Worm (Caenorhabditis elegans) whole organism, young adult: ENCODE measurements around the gene ZK742.3.

ENCODE experiments used
- B0019.2 ChIP-seq: fragments of 200-800 bp; sonication (Bioruptor generic); conservative IDR thresholded peaks from 2 replicates; pipeline ENCODE4 v1.3.6; 2022; ENCODE audit warnings: missing genetic modification reagents, missing genetic modification characterization, missing compliant biosample characterization
- B0035.1 ChIP-seq: sonication (generic microtip); optimal IDR thresholded peaks from 2 replicates; lab custom pipeline; 2016; ENCODE audit warnings: missing genetic modification characterization, mild to moderate bottlenecking, missing compliant biosample characterization, missing genotype, missing genetic modification reagents
- B0336.3 ChIP-seq: fragments of 200-800 bp; sonication (Bioruptor generic); IDR thresholded peaks from 2 replicates; pipeline ENCODE4 v1.3.6; 2022; ENCODE audit warnings: missing genetic modification characterization, missing compliant biosample characterization
- C06A6.2 ChIP-seq: fragments of 200-800 bp; sonication (Bioruptor generic); conservative IDR thresholded peaks from 2 replicates; pipeline ENCODE4 v1.3.6; 2022; ENCODE audit warnings: missing genetic modification characterization, missing compliant biosample characterization
- C17E4.6 ChIP-seq: fragments of 200-800 bp; sonication (Bioruptor generic); IDR thresholded peaks from 2 replicates; pipeline ENCODE4 v1.3.6; 2022; ENCODE audit warnings: missing genetic modification reagents, missing genetic modification characterization, missing compliant biosample characterization
- D2030.7 ChIP-seq: fragments of 200-800 bp; sonication (Bioruptor generic); IDR thresholded peaks from 2 replicates; pipeline ENCODE4 v1.3.6; 2022; ENCODE audit warnings: missing genetic modification reagents, missing genetic modification characterization, missing compliant biosample characterization
- F22D6.2 ChIP-seq: sonication (generic microtip); optimal IDR thresholded peaks from 2 replicates; lab custom pipeline; 2016; ENCODE audit warnings: mild to moderate bottlenecking, missing genetic modification characterization, missing compliant biosample characterization
- F23B12.7 ChIP-seq: sonication (generic microtip); optimal IDR thresholded peaks from 2 replicates; lab custom pipeline; 2017; ENCODE audit warnings: missing genetic modification characterization, mild to moderate bottlenecking, missing compliant biosample characterization, antibody characterized with exemption, moderate library complexity; ENCODE audit not compliant: insufficient read depth
- F37B4.10 ChIP-seq: fragments of 200-800 bp; sonication (Bioruptor generic); IDR thresholded peaks from 2 replicates; pipeline ENCODE4 v1.3.6; 2022; ENCODE audit warnings: missing genetic modification characterization, missing compliant biosample characterization
- F52B5.7 ChIP-seq: sonication (generic microtip); optimal IDR thresholded peaks from 2 replicates; lab custom pipeline; 2016; ENCODE audit warnings: mild to moderate bottlenecking, missing genetic modification characterization, missing compliant biosample characterization
- F55B11.4 ChIP-seq: sonication (generic microtip); optimal IDR thresholded peaks from 2 replicates; lab custom pipeline; 2016; ENCODE audit warnings: missing compliant biosample characterization, missing genetic modification characterization, borderline replicate concordance; ENCODE audit not compliant: insufficient read depth
- F57C9.4 ChIP-seq: sonication (generic microtip); optimal IDR thresholded peaks from 2 replicates; lab custom pipeline; 2017; ENCODE audit warnings: mild to moderate bottlenecking, missing genetic modification characterization, missing compliant biosample characterization
- K11D2.4 ChIP-seq: fragments of 200-800 bp; sonication (Bioruptor generic); IDR thresholded peaks from 2 replicates; pipeline ENCODE4 v1.3.6; 2022; ENCODE audit warnings: missing genetic modification reagents, missing genetic modification characterization, missing compliant biosample characterization
- K12H6.12 ChIP-seq: fragments of 200-800 bp; sonication (Bioruptor generic); optimal IDR thresholded peaks from 2 replicates; lab custom pipeline; 2018; ENCODE audit warnings: mild to moderate bottlenecking, missing genetic modification characterization, missing compliant biosample characterization
- Y53F4B.3 ChIP-seq: fragments of 200-800 bp; sonication (Bioruptor generic); IDR thresholded peaks from 2 replicates; pipeline ENCODE4 v1.3.6; 2022; ENCODE audit warnings: missing genetic modification reagents, missing genetic modification characterization, missing compliant biosample characterization
- Y53G8AR.9 ChIP-seq: fragments of 200-800 bp; sonication (Bioruptor generic); conservative IDR thresholded peaks from 2 replicates; pipeline ENCODE4 v1.3.6; 2022; ENCODE audit warnings: missing genetic modification reagents, missing genetic modification characterization, missing compliant biosample characterization
- Y56A3A.18 ChIP-seq: fragments of 200-800 bp; sonication (Bioruptor generic); IDR thresholded peaks from 2 replicates; pipeline ENCODE4 v1.3.6; 2022; ENCODE audit warnings: missing genetic modification reagents, missing genetic modification characterization, missing compliant biosample characterization
- Y95B8A.8 ChIP-seq: fragments of 200-800 bp; sonication (Bioruptor generic); IDR thresholded peaks from 2 replicates; pipeline ENCODE4 v1.3.6; 2022; ENCODE audit warnings: missing genetic modification reagents, missing genetic modification characterization, missing compliant biosample characterization
- attf-6 ChIP-seq: fragments of 200-800 bp; sonication (Bioruptor generic); IDR thresholded peaks from 2 replicates; pipeline ENCODE4 v1.3.6; 2022; ENCODE audit warnings: missing genetic modification reagents, missing genetic modification characterization, missing compliant biosample characterization
- ceh-100 ChIP-seq: fragments of 200-800 bp; sonication (Bioruptor generic); IDR thresholded peaks from 2 replicates; pipeline ENCODE4 v1.3.6; 2022; ENCODE audit warnings: missing genetic modification reagents, missing genetic modification characterization, missing compliant biosample characterization
- die-1 ChIP-seq: sonication (generic microtip); optimal IDR thresholded peaks from 2 replicates; lab custom pipeline; 2016; ENCODE audit warnings: missing genotype, mild to moderate bottlenecking, missing genetic modification characterization, missing compliant biosample characterization
- dox-1 ChIP-seq: fragments of 200-800 bp; sonication (Bioruptor generic); IDR thresholded peaks from 2 replicates; pipeline ENCODE4 v1.3.6; 2022; ENCODE audit warnings: missing genetic modification reagents, missing genetic modification characterization, missing compliant biosample characterization
- dpl-1 ChIP-seq: fragments of 150-350 bp; optimal IDR thresholded peaks from 2 replicates; lab custom pipeline; 2014; ENCODE audit warnings: missing biosample characterization, missing genetic modification reagents, missing genetic modification characterization
- efl-1 ChIP-seq: fragments of 150-350 bp; optimal IDR thresholded peaks from 2 replicates; lab custom pipeline; 2014; ENCODE audit warnings: missing biosample characterization, missing genetic modification reagents, missing genetic modification characterization
- egl-44 ChIP-seq: fragments of 200-800 bp; sonication (Bioruptor generic); IDR thresholded peaks from 2 replicates; pipeline ENCODE4 v1.3.6; 2022; ENCODE audit warnings: missing genetic modification reagents, missing genetic modification characterization, missing compliant biosample characterization
- ets-4 ChIP-seq: fragments of 200-800 bp; sonication (Bioruptor generic); optimal IDR thresholded peaks from 2 replicates; lab custom pipeline; 2018; ENCODE audit warnings: mild to moderate bottlenecking, missing genetic modification characterization, missing compliant biosample characterization
- him-1 ChIP-seq: sonication (generic microtip); optimal IDR thresholded peaks from 2 replicates; lab custom pipeline; 2016; ENCODE audit warnings: missing genotype, missing genetic modification reagents, missing genetic modification characterization, missing compliant biosample characterization
- hlh-26 ChIP-seq: fragments of 200-800 bp; sonication (Bioruptor generic); conservative IDR thresholded peaks from 2 replicates; pipeline ENCODE4 v1.3.6; 2022; ENCODE audit warnings: missing genetic modification reagents, missing genetic modification characterization, missing compliant biosample characterization
- hsf-1 ChIP-seq: fragments of 200-800 bp; sonication (Bioruptor generic); IDR thresholded peaks from 2 replicates; pipeline ENCODE4 v1.3.6; 2022; ENCODE audit warnings: missing genetic modification reagents, missing genetic modification characterization, missing compliant biosample characterization
- lin-35 ChIP-seq, 3 experiments: fragments of 150-350 bp in 2 of 3; sonication (generic microtip) in 1 of 3; optimal IDR thresholded peaks; 2 replicates each; lab custom pipeline; 2014 to 2018; ENCODE audit warnings: missing biosample characterization in 3 of 3, missing genetic modification characterization in 3 of 3, missing genetic modification reagents in 3 of 3
- lin-54 ChIP-seq: fragments of 200-800 bp; sonication (Bioruptor generic); optimal IDR thresholded peaks from 2 replicates; lab custom pipeline; 2018; ENCODE audit warnings: mild to moderate bottlenecking, missing genetic modification characterization, missing compliant biosample characterization
- lsy-27 ChIP-seq: sonication (generic microtip); optimal IDR thresholded peaks from 2 replicates; lab custom pipeline; 2017; ENCODE audit warnings: missing genetic modification characterization, mild to moderate bottlenecking, missing compliant biosample characterization, antibody characterized with exemption, missing genotype, borderline replicate concordance; ENCODE audit not compliant: insufficient read depth
- mcd-1 ChIP-seq: fragments of 200-800 bp; sonication (Bioruptor generic); IDR thresholded peaks from 2 replicates; pipeline ENCODE4 v1.3.6; 2022; ENCODE audit warnings: missing genetic modification reagents, missing genetic modification characterization, missing compliant biosample characterization
- mel-28 ChIP-seq: sonication (generic microtip); optimal IDR thresholded peaks from 2 replicates; lab custom pipeline; 2016; ENCODE audit warnings: borderline replicate concordance, mild to moderate bottlenecking, missing genetic modification characterization, missing compliant biosample characterization
- nhr-120 ChIP-seq: fragments of 200-800 bp; sonication (Bioruptor generic); IDR thresholded peaks from 2 replicates; pipeline ENCODE4 v1.3.6; 2022; ENCODE audit warnings: missing genetic modification characterization, missing compliant biosample characterization
- nhr-27 ChIP-seq: fragments of 200-800 bp; sonication (Bioruptor generic); optimal IDR thresholded peaks from 2 replicates; lab custom pipeline; 2018; ENCODE audit warnings: mild to moderate bottlenecking, missing genetic modification characterization, moderate library complexity, missing compliant biosample characterization
- somi-1 ChIP-seq: fragments of 200-800 bp; sonication (Bioruptor generic); optimal IDR thresholded peaks from 2 replicates; lab custom pipeline; 2018; ENCODE audit warnings: mild to moderate bottlenecking, missing genetic modification characterization, missing compliant biosample characterization
- sptf-2 ChIP-seq: fragments of 200-800 bp; sonication (Bioruptor generic); optimal IDR thresholded peaks from 2 replicates; lab custom pipeline; 2018; ENCODE audit warnings: mild to moderate bottlenecking, missing genetic modification characterization, missing compliant biosample characterization
- tlf-1 ChIP-seq: fragments of 200-800 bp; sonication (Bioruptor generic); optimal IDR thresholded peaks from 2 replicates; lab custom pipeline; 2018; ENCODE audit warnings: mild to moderate bottlenecking, missing genetic modification characterization, missing compliant biosample characterization
- xnd-1 ChIP-seq: sonication (generic microtip); optimal IDR thresholded peaks from 2 replicates; lab custom pipeline; 2016; ENCODE audit warnings: missing genotype, missing genetic modification reagents, missing genetic modification characterization, missing compliant biosample characterization
- ztf-25 ChIP-seq: fragments of 200-800 bp; sonication (Bioruptor generic); IDR thresholded peaks from 2 replicates; pipeline ENCODE4 v1.3.6; 2022; ENCODE audit warnings: missing genetic modification reagents, missing genetic modification characterization, missing compliant biosample characterization

Gene ZK742.3

ce11 chrV:7775226-7775625, 34.5 kb downstream of the ZK742.3 start (continued):
- TF ChIP-seq F57C9.4 (tag; lab: Kevin White, UChicago) (no peak), B0019.2 (GFP tag; lab: Robert Waterston, UW) (no peak), B0336.3 (GFP tag; lab: Robert Waterston, UW) (peak; percentile 75), hsf-1 (0 out of 2 replicates have a peak, but pooled peaks have one; percentile 66), K11D2.4 (GFP tag; lab: Robert Waterston, UW) (no peak), D2030.7 (GFP tag; lab: Robert Waterston, UW) (no peak), dox-1 (peak; percentile 28; the same call in 1 of the 2 replicates), dpl-1 (GFP tag; lab: Kevin White, UChicago) (no peak), F23B12.7 (tag; lab: Kevin White, UChicago) (no peak), egl-44 (GFP tag; lab: Robert Waterston, UW) (no peak), F22D6.2 (tag; lab: Kevin White, UChicago) (no peak), hlh-26 (GFP tag; lab: Robert Waterston, UW) (no peak), C06A6.2 (no peak), Y95B8A.8 (GFP tag; lab: Robert Waterston, UW) (no peak), B0035.1 (no peak), somi-1 (GFP tag; lab: Kevin White, UChicago) (no peak), F37B4.10 (GFP tag; lab: Robert Waterston, UW) (no peak), C17E4.6 (GFP tag; lab: Robert Waterston, UW) (no peak), Y56A3A.18 (GFP tag; lab: Robert Waterston, UW) (no peak), K12H6.12 (no peak), ets-4 (no peak), him-1 (tag; lab: Kevin White, UChicago) (no peak), mel-28 (no peak), tlf-1 (peak; percentile 20), ztf-25 (no peak), mcd-1 (GFP tag; lab: Robert Waterston, UW) (peak; percentile 21; the same call in 1 of the 2 replicates), F52B5.7 (no peak), nhr-120 (GFP tag; lab: Robert Waterston, UW) (no peak), die-1 (tag; lab: Kevin White, UChicago) (no peak), Y53G8AR.9 (GFP tag; lab: Robert Waterston, UW) (0 out of 2 replicates have a peak, but pooled peaks have one; percentile 27), sptf-2 (GFP tag; lab: Kevin White, UChicago) (no peak), ceh-100 (GFP tag; lab: Robert Waterston, UW) (no peak), F55B11.4 (tag; lab: Kevin White, UChicago) (no peak), efl-1 (no peak), lin-54 (GFP tag; lab: Kevin White, UChicago) (peak; percentile 2), lsy-27 (tag; lab: Kevin White, UChicago) (no peak), attf-6 (peak; percentile 16; the same call in 1 of the 2 replicates), xnd-1 (no peak), Y53F4B.3 (GFP tag; lab: Robert Waterston, UW) (no peak), lin-35 (GFP tag; optimal IDR thresholded peaks at IDR 0.05; lab: Kevin White, UChicago) (no peak), nhr-27 (tag; lab: Kevin White, UChicago) (no peak)
